Worm (Caenorhabditis elegans): ENCODE data around the gene maph-1.3.
"Not testable (repeated sequence)": the region's sequence is repeated elsewhere in the genome, so short reads cannot be mapped to it uniquely, and the experiment has no call there.

maph-1.3 gene

ce11 chrIII:3844746-3845145, at the start of gene maph-1.3:
TSS of gene maph-1.3 (plus strand) at chrIII:3844893.
- not testable (repeated sequence) for TF ChIP-seq ham-2 (GFP tag; optimal IDR thresholded peaks at IDR 0.05); elt-3 (tag; optimal IDR thresholded peaks at IDR 0.05); mab-5 (tag; optimal IDR thresholded peaks at IDR 0.05)

- no peak for TF ChIP-seq unc-39 (tag; optimal IDR thresholded peaks at IDR 0.05)
- TF ChIP-seq nhr-28 (tag; optimal IDR thresholded peaks at IDR 0.05), result no peak
- no peak for TF ChIP-seq nhr-12 (tag; optimal IDR thresholded peaks at IDR 0.05)
- no peak for TF ChIP-seq lsy-2 (tag; optimal IDR thresholded peaks at IDR 0.05)
- TF ChIP-seq nhr-237 (tag; optimal IDR thresholded peaks at IDR 0.05), result no peak
- TF ChIP-seq ceh-43 (GFP tag; optimal IDR thresholded peaks at IDR 0.05), result no peak
- TF ChIP-seq elt-3 (tag; optimal IDR thresholded peaks at IDR 0.05), result no peak
Observed at ce11 chrIII:3795933-3796332, 48.8 kb upstream of the maph-1.3 start.

- TF ChIP-seq elt-1 (tag; optimal IDR thresholded peaks at IDR 0.05; ENCODE audit: borderline replicate concordance, insufficient read depth) (peak; percentile 90), unc-39 (tag; optimal IDR thresholded peaks at IDR 0.05) (no peak)
Observed at ce11 chrIII:3797180-3798026, 47.3 kb upstream of the maph-1.3 start.

- TF ChIP-seq tbx-8 (GFP tag; optimal IDR thresholded peaks at IDR 0.05) (no peak), bed-3 (GFP tag; optimal IDR thresholded peaks at IDR 0.05) (no peak), cnd-1 (tag; optimal IDR thresholded peaks at IDR 0.05) (no peak)
Observed at ce11 chrIII:3798416-3798815, 46.3 kb upstream of the maph-1.3 start.

- no peak for TF ChIP-seq ham-2 (GFP tag; optimal IDR thresholded peaks at IDR 0.05)
- peak; percentile 2 for TF ChIP-seq unc-120 (tag; optimal IDR thresholded peaks at IDR 0.05; ENCODE audit: poor library complexity, severe bottlenecking)
Observed at ce11 chrIII:3799213-3799612, 45.5 kb upstream of the maph-1.3 start.

- TF ChIP-seq ham-2 (GFP tag; optimal IDR thresholded peaks at IDR 0.05) (no peak), elt-1 (tag; optimal IDR thresholded peaks at IDR 0.05; ENCODE audit: borderline replicate concordance, insufficient read depth) (no peak), unc-120 (tag; optimal IDR thresholded peaks at IDR 0.05; ENCODE audit: poor library complexity, severe bottlenecking) (no peak), drap-1 (GFP tag; optimal IDR thresholded peaks at IDR 0.05) (no peak), lin-13 (tag; optimal IDR thresholded peaks at IDR 0.05) (no peak), nhr-28 (tag; optimal IDR thresholded peaks at IDR 0.05) (no peak), mls-2 (tag; optimal IDR thresholded peaks at IDR 0.05) (no peak), mab-5 (tag; optimal IDR thresholded peaks at IDR 0.05) (no peak)
Observed at ce11 chrIII:3800240-3800933, 44.3 kb upstream of the maph-1.3 start, which contains the start of gene mtm-3. TSS of gene mtm-3 (minus strand) at chrIII:3800467.

- no peak for TF ChIP-seq mls-2 (tag; optimal IDR thresholded peaks at IDR 0.05)
- no peak for TF ChIP-seq nhr-28 (tag; optimal IDR thresholded peaks at IDR 0.05)
- no peak for TF ChIP-seq lsy-2 (tag; optimal IDR thresholded peaks at IDR 0.05)
- no peak for TF ChIP-seq nhr-12 (tag; optimal IDR thresholded peaks at IDR 0.05)
- TF ChIP-seq unc-120 (tag; optimal IDR thresholded peaks at IDR 0.05; ENCODE audit: poor library complexity, severe bottlenecking), result no peak
- TF ChIP-seq sptf-1 (tag; optimal IDR thresholded peaks at IDR 0.05), result no peak
- TF ChIP-seq nhr-237 (tag; optimal IDR thresholded peaks at IDR 0.05), result no peak
- no peak for TF ChIP-seq bed-3 (GFP tag; optimal IDR thresholded peaks at IDR 0.05)
Observed at ce11 chrIII:3800934-3801252, 43.8 kb upstream of the maph-1.3 start.

ce11 chrIII:3801379-3801894, 43.3 kb upstream of the maph-1.3 start:
- TF ChIP-seq elt-3 (tag; optimal IDR thresholded peaks at IDR 0.05), result peak; percentile 50
- no peak for TF ChIP-seq tbx-8 (GFP tag; optimal IDR thresholded peaks at IDR 0.05)
- peak; percentile 29 for TF ChIP-seq blmp-1 (tag; optimal IDR thresholded peaks at IDR 0.05)
- peak; percentile 67 for TF ChIP-seq cnd-1 (tag; optimal IDR thresholded peaks at IDR 0.05)
- peak; percentile 80 for TF ChIP-seq sptf-1 (tag; optimal IDR thresholded peaks at IDR 0.05)
- TF ChIP-seq mab-5 (tag; optimal IDR thresholded peaks at IDR 0.05), result no peak
- peak; percentile 95 for TF ChIP-seq nhr-237 (tag; optimal IDR thresholded peaks at IDR 0.05)
- peak; percentile 45 for TF ChIP-seq nhr-28 (tag; optimal IDR thresholded peaks at IDR 0.05)
- TF ChIP-seq ceh-43 (GFP tag; optimal IDR thresholded peaks at IDR 0.05), result no peak
- TF ChIP-seq lin-32 (GFP tag; optimal IDR thresholded peaks at IDR 0.05), result peak; percentile 1
- no peak for TF ChIP-seq snpc-4 (tag; optimal IDR thresholded peaks at IDR 0.05)
- peak; percentile 97 for TF ChIP-seq ces-1 (GFP tag; optimal IDR thresholded peaks at IDR 0.05)
- peak; percentile 86 for TF ChIP-seq lsy-2 (tag; optimal IDR thresholded peaks at IDR 0.05)
- peak; percentile 93 for TF ChIP-seq pha-4 (tag; optimal IDR thresholded peaks at IDR 0.05)
- no peak for TF ChIP-seq sem-2 (GFP tag; optimal IDR thresholded peaks at IDR 0.05)
- peak; percentile 88 for TF ChIP-seq unc-62 (GFP tag; optimal IDR thresholded peaks at IDR 0.05)
- no peak for TF ChIP-seq bed-3 (GFP tag; optimal IDR thresholded peaks at IDR 0.05)
- TF ChIP-seq ztf-11 (tag; optimal IDR thresholded peaks at IDR 0.05), result peak; percentile 65
- peak; percentile 72 for TF ChIP-seq unc-120 (tag; optimal IDR thresholded peaks at IDR 0.05; ENCODE audit: poor library complexity, severe bottlenecking)
- TF ChIP-seq lin-13 (tag; optimal IDR thresholded peaks at IDR 0.05), result peak; percentile 39
- TF ChIP-seq nhr-12 (tag; optimal IDR thresholded peaks at IDR 0.05), result peak; percentile 51
- peak; percentile 76 for TF ChIP-seq mls-2 (tag; optimal IDR thresholded peaks at IDR 0.05)
- peak; percentile 40 for TF ChIP-seq M03D4.4 (tag; optimal IDR thresholded peaks at IDR 0.05)
- TF ChIP-seq nhr-2 (tag; optimal IDR thresholded peaks at IDR 0.05), result peak; percentile 65
- peak; percentile 70 for TF ChIP-seq drap-1 (GFP tag; optimal IDR thresholded peaks at IDR 0.05)
- peak; percentile 57 for TF ChIP-seq ceh-39 (tag; optimal IDR thresholded peaks at IDR 0.05)

Data from whole organism, mixed stage, embryonic.